Fruit fly (Drosophila melanogaster) whole organism, embryonic: ENCODE measurements around the gene Mo25.
A peak's percentile ranks its signal among the peaks of the same experiment; 100 is the strongest.

ENCODE experiments used
- Ada2b ChIP-seq: fragments of 200-800 bp; sonication (Bioruptor generic); IDR thresholded peaks from 2 replicates; pipeline ENCODE4 v1.3.6; 2022; ENCODE audit warnings: missing biosample characterization, missing genetic modification characterization
- Asciz ChIP-seq: fragments of 200-800 bp; sonication (Bioruptor generic); optimal IDR thresholded peaks from 2 replicates; lab custom pipeline; 2017; ENCODE audit warnings: missing biosample characterization, mild to moderate bottlenecking, missing genetic modification characterization, missing genetic modification reagents
- CG10959 ChIP-seq: fragments of 200-800 bp; sonication (Bioruptor generic); IDR thresholded peaks from 2 replicates; pipeline ENCODE4 v1.3.6; 2022; ENCODE audit warnings: missing biosample characterization, missing genetic modification characterization
- CG11398 ChIP-seq: fragments of 200-800 bp; sonication (Bioruptor generic); optimal IDR thresholded peaks from 2 replicates; lab custom pipeline; 2016; ENCODE audit warnings: missing biosample characterization, missing genetic modification characterization
- CG12236 ChIP-seq: fragments of 200-800 bp; sonication (Bioruptor generic); optimal IDR thresholded peaks from 2 replicates; lab custom pipeline; 2016; ENCODE audit warnings: missing biosample characterization, missing genetic modification characterization
- CG1233 ChIP-seq: fragments of 200-800 bp; sonication (Bioruptor generic); optimal IDR thresholded peaks from 4 replicates; lab custom pipeline; 2018; ENCODE audit warnings: missing biosample characterization, mild to moderate bottlenecking, missing genetic modification characterization
- CG12659 ChIP-seq: fragments of 200-800 bp; sonication (Bioruptor generic); optimal IDR thresholded peaks from 3 replicates; lab custom pipeline; 2017; ENCODE audit warnings: mild to moderate bottlenecking, missing biosample characterization, missing genetic modification reagents, missing genetic modification characterization
- CG14710 ChIP-seq: fragments of 200-800 bp; sonication (Bioruptor generic); optimal IDR thresholded peaks from 3 replicates; lab custom pipeline; 2019; ENCODE audit warnings: missing biosample characterization, mild to moderate bottlenecking, missing genetic modification characterization, moderate library complexity
- CG14965 ChIP-seq: fragments of 200-800 bp; sonication (Bioruptor generic); optimal IDR thresholded peaks from 2 replicates; lab custom pipeline; 2016; ENCODE audit warnings: missing biosample characterization, missing genetic modification characterization, borderline replicate concordance
- CG1529 ChIP-seq: fragments of 200-800 bp; sonication (Bioruptor generic); optimal IDR thresholded peaks from 3 replicates; lab custom pipeline; 2018; ENCODE audit warnings: missing biosample characterization, missing genetic modification characterization
- CG15479 ChIP-seq: fragments of 200-800 bp; sonication (Bioruptor generic); optimal IDR thresholded peaks from 3 replicates; lab custom pipeline; 2019; ENCODE audit warnings: missing biosample characterization, mild to moderate bottlenecking, missing genetic modification characterization, moderate library complexity
- CG17361 ChIP-seq: fragments of 200-800 bp; sonication (Bioruptor generic); IDR thresholded peaks from 3 replicates; pipeline ENCODE4 v1.3.6; 2022; ENCODE audit warnings: missing biosample characterization, missing genetic modification characterization
- CG18262 ChIP-seq: fragments of 200-800 bp; optimal IDR thresholded peaks from 3 replicates; lab custom pipeline; 2019; ENCODE audit warnings: missing biosample characterization, mild to moderate bottlenecking, missing genetic modification characterization, moderate library complexity
- CG18476 ChIP-seq: fragments of 200-800 bp; sonication (Bioruptor generic); optimal IDR thresholded peaks from 2 replicates; lab custom pipeline; 2016; ENCODE audit warnings: missing biosample characterization, mild to moderate bottlenecking, missing genetic modification characterization
- CG18764 ChIP-seq: fragments of 200-800 bp; sonication (Bioruptor generic); optimal IDR thresholded peaks from 3 replicates; lab custom pipeline; 2016; ENCODE audit warnings: missing biosample characterization, missing genetic modification characterization
- CG31365 ChIP-seq: fragments of 200-800 bp; sonication (Bioruptor generic); optimal IDR thresholded peaks from 2 replicates; lab custom pipeline; 2018; ENCODE audit warnings: missing biosample characterization, mild to moderate bottlenecking, missing genetic modification characterization
- CG3163 ChIP-seq: fragments of 200-800 bp; sonication (Bioruptor generic); optimal IDR thresholded peaks from 3 replicates; lab custom pipeline; 2016; ENCODE audit warnings: missing biosample characterization, missing genetic modification characterization
- CG33213 ChIP-seq: fragments of 200-800 bp; sonication (Bioruptor generic); optimal IDR thresholded peaks from 3 replicates; lab custom pipeline; 2016; ENCODE audit warnings: missing biosample characterization, missing genetic modification characterization
- CG3995 ChIP-seq: fragments of 200-800 bp; sonication (Bioruptor generic); optimal IDR thresholded peaks from 3 replicates; lab custom pipeline; 2016; ENCODE audit warnings: missing biosample characterization, missing genetic modification characterization
- CG4730 ChIP-seq: fragments of 200-800 bp; sonication (Bioruptor generic); IDR thresholded peaks from 2 replicates; pipeline ENCODE4 v1.3.6; 2022; ENCODE audit warnings: missing biosample characterization, missing genetic modification characterization
- CG4854 ChIP-seq: fragments of 200-800 bp; sonication (Bioruptor generic); optimal IDR thresholded peaks from 2 replicates; lab custom pipeline; 2016; ENCODE audit warnings: missing biosample characterization, missing genetic modification characterization, inconsistent platforms
- CG6683 ChIP-seq: fragments of 200-800 bp; sonication (Bioruptor generic); optimal IDR thresholded peaks from 2 replicates; lab custom pipeline; 2017; ENCODE audit warnings: missing biosample characterization, mild to moderate bottlenecking, missing genetic modification characterization, missing genetic modification reagents
- CG6791 ChIP-seq: fragments of 200-800 bp; sonication (Bioruptor generic); IDR thresholded peaks from 3 replicates; pipeline ENCODE4 v1.3.6; 2022; ENCODE audit warnings: missing biosample characterization, missing genetic modification characterization; ENCODE audit not compliant: partially characterized antibody
- CG8290 ChIP-seq, 3 experiments: fragments of 200-800 bp; sonication (Bioruptor generic); optimal IDR thresholded peaks; 2 replicates each; lab custom pipeline; 2016 to 2019; ENCODE audit warnings: missing biosample characterization in 3 of 3, missing genetic modification characterization in 3 of 3, mild to moderate bottlenecking in 2 of 3, moderate library complexity in 1 of 3
- D19B ChIP-seq: fragments of 200-800 bp; sonication (Bioruptor generic); optimal IDR thresholded peaks from 2 replicates; lab custom pipeline; 2017; ENCODE audit warnings: missing biosample characterization, mild to moderate bottlenecking, missing genetic modification characterization
- Fer1 ChIP-seq: fragments of 200-800 bp; sonication (Bioruptor generic); optimal IDR thresholded peaks from 2 replicates; lab custom pipeline; 2017; ENCODE audit warnings: missing biosample characterization, mild to moderate bottlenecking, missing genetic modification characterization
- Gug ChIP-seq: fragments of 200-800 bp; sonication (Bioruptor generic); IDR thresholded peaks from 4 replicates; pipeline ENCODE4 v1.3.6; 2022; ENCODE audit warnings: missing biosample characterization, missing genetic modification characterization
- Lpt ChIP-seq: fragments of >200 bp; optimal IDR thresholded peaks from 2 replicates; lab custom pipeline; 2018; ENCODE audit warnings: missing biosample characterization, missing genetic modification characterization
- NC2α ChIP-seq: fragments of 200-800 bp; sonication (Bioruptor generic); optimal IDR thresholded peaks from 2 replicates; lab custom pipeline; 2016; ENCODE audit warnings: missing biosample characterization, missing genetic modification characterization
- Nf-YA ChIP-seq: fragments of 200-800 bp; sonication (Bioruptor generic); IDR thresholded peaks from 2 replicates; pipeline ENCODE4 v1.3.6; 2022; ENCODE audit warnings: missing biosample characterization, missing genetic modification characterization
- Optix ChIP-seq: fragments of 200-800 bp; sonication (Bioruptor generic); IDR thresholded peaks from 3 replicates; pipeline ENCODE4 v1.3.6; 2022; ENCODE audit warnings: missing biosample characterization, missing genetic modification characterization
- PHDP ChIP-seq: fragments of 200-800 bp; sonication (Bioruptor generic); optimal IDR thresholded peaks from 3 replicates; lab custom pipeline; 2018; ENCODE audit warnings: missing biosample characterization, mild to moderate bottlenecking, missing genetic modification characterization, moderate library complexity
- Sox102F ChIP-seq: fragments of 200-800 bp; sonication (Bioruptor generic); optimal IDR thresholded peaks from 2 replicates; lab custom pipeline; 2018; ENCODE audit warnings: missing biosample characterization, mild to moderate bottlenecking, missing genetic modification characterization, moderate library complexity
- Sry-β ChIP-seq: fragments of 200-800 bp; sonication (Bioruptor generic); optimal IDR thresholded peaks from 2 replicates; lab custom pipeline; 2018; ENCODE audit warnings: missing biosample characterization, mild to moderate bottlenecking, missing genetic modification characterization, moderate library complexity
- Vsx1 ChIP-seq: fragments of 200-800 bp; sonication (Bioruptor generic); optimal IDR thresholded peaks from 2 replicates; lab custom pipeline; 2017; ENCODE audit warnings: missing biosample characterization, mild to moderate bottlenecking, missing genetic modification characterization, missing genetic modification reagents
- bab2 ChIP-seq: fragments of 200-800 bp; sonication (Bioruptor generic); optimal IDR thresholded peaks from 2 replicates; lab custom pipeline; 2016; ENCODE audit warnings: missing biosample characterization, missing genetic modification characterization
- bcd ChIP-seq: fragments of 200-800 bp; sonication (Bioruptor generic); optimal IDR thresholded peaks from 2 replicates; lab custom pipeline; 2017; ENCODE audit warnings: missing biosample characterization, mild to moderate bottlenecking, missing genetic modification characterization
- cad ChIP-seq: fragments of >200 bp; optimal IDR thresholded peaks from 2 replicates; lab custom pipeline; 2017; ENCODE audit warnings: missing biosample characterization, missing genetic modification characterization
- chn ChIP-seq: fragments of 200-800 bp; sonication (Bioruptor generic); optimal IDR thresholded peaks from 2 replicates; lab custom pipeline; 2016; ENCODE audit warnings: missing biosample characterization, missing genetic modification characterization
- ems ChIP-seq: fragments of 200-800 bp; sonication (Bioruptor generic); optimal IDR thresholded peaks from 3 replicates; lab custom pipeline; 2016; ENCODE audit warnings: missing biosample characterization, missing genetic modification characterization
- ftz-f1 ChIP-seq: fragments of 200-800 bp; sonication (Bioruptor generic); optimal IDR thresholded peaks from 2 replicates; lab custom pipeline; 2016; ENCODE audit warnings: missing biosample characterization, missing genetic modification characterization
- gce ChIP-seq: fragments of 200-800 bp; sonication (Bioruptor generic); IDR thresholded peaks from 3 replicates; pipeline ENCODE4 v1.3.6; 2022; ENCODE audit warnings: missing biosample characterization, missing genetic modification characterization
- hbn ChIP-seq: fragments of 200-800 bp; sonication (Bioruptor generic); IDR thresholded peaks from 2 replicates; pipeline ENCODE4 v1.3.6; 2022; ENCODE audit warnings: missing biosample characterization, missing genetic modification characterization; ENCODE audit not compliant: partially characterized antibody
- lmd ChIP-seq: fragments of 200-800 bp; sonication (Bioruptor generic); IDR thresholded peaks from 2 replicates; pipeline ENCODE4 v1.3.6; 2022; ENCODE audit warnings: missing biosample characterization, missing genetic modification characterization
- mld ChIP-seq: fragments of 200-800 bp; sonication (Bioruptor generic); IDR thresholded peaks from 3 replicates; pipeline ENCODE4 v1.3.6; 2022; ENCODE audit warnings: missing biosample characterization, missing genetic modification characterization; ENCODE audit not compliant: partially characterized antibody
- pita ChIP-seq: fragments of 200-800 bp; sonication (Bioruptor generic); optimal IDR thresholded peaks from 2 replicates; lab custom pipeline; 2017; ENCODE audit warnings: missing biosample characterization, mild to moderate bottlenecking, missing genetic modification characterization
- sim ChIP-seq: fragments of 200-800 bp; sonication (Bioruptor generic); IDR thresholded peaks from 2 replicates; pipeline ENCODE4 v1.3.6; 2022; ENCODE audit warnings: missing biosample characterization, missing genetic modification characterization
- sima ChIP-seq: fragments of 200-800 bp; sonication (Bioruptor generic); optimal IDR thresholded peaks from 2 replicates; lab custom pipeline; 2016; ENCODE audit warnings: missing biosample characterization, missing genetic modification characterization
- slp2 ChIP-seq: fragments of 200-800 bp; sonication (Bioruptor generic); optimal IDR thresholded peaks from 2 replicates; lab custom pipeline; 2016; ENCODE audit warnings: missing biosample characterization, missing genetic modification characterization
- sob ChIP-seq: fragments of 200-800 bp; sonication (Bioruptor generic); IDR thresholded peaks from 2 replicates; pipeline ENCODE4 v1.3.6; 2022; ENCODE audit warnings: missing biosample characterization, missing genetic modification characterization
- zfh1 ChIP-seq: fragments of 200-800 bp; sonication (Bioruptor generic); IDR thresholded peaks from 3 replicates; pipeline ENCODE4 v1.3.6; 2022; ENCODE audit warnings: missing biosample characterization, missing genetic modification characterization

Mo25 gene

DNA sequence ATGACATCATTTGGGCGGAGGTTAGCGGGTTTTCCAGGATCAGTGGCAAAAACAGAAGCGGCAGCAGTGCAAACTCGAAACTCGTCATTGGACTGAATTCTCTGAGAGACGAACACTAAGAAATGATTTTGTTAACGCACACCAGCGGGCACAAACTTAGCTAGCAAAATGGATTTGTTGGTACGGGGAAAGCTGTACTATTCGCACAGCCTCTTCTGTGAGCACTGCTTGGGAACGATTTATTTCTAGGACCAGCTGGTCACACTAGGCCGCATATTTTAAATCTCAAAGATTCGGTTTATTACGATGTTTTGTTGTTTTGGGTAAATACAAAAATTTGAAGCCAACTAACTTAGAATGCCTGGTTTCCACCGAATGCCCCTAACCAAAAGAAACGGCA lies 6.2 kb downstream of the Mo25 start, which contains the start of gene CG4098 (continued):
- TF ChIP-seq lmd (GFP tag; lab: Robert Waterston, UW) = peak; percentile 68; the same call in 1 of the 2 replicates
- TF ChIP-seq CG11398 (GFP tag; lab: Kevin White, UChicago) = no peak
- TF ChIP-seq CG14710 (tag; lab: Kevin White, UChicago) = peak; percentile 5
- TF ChIP-seq Asciz (GFP tag; lab: Kevin White, UChicago) = peak; percentile 5
- TF ChIP-seq CG12659 = peak; percentile 70
- peak; percentile 81 for TF ChIP-seq zfh1
- no peak for TF ChIP-seq CG18764 (GFP tag; lab: Kevin White, UChicago)
- 0 out of 3 replicates have a peak, but pooled peaks have one; percentile 64 for TF ChIP-seq gce
- no peak for TF ChIP-seq Sry-β
- no peak for TF ChIP-seq CG3163 (GFP tag; lab: Kevin White, UChicago)
- TF ChIP-seq CG10959 (GFP tag; lab: Robert Waterston, UW) = no peak; the same call in 1 of the 2 replicates
- no peak for TF ChIP-seq sima (GFP tag; lab: Kevin White, UChicago)
- TF ChIP-seq Ada2b (GFP tag; lab: Robert Waterston, UW) = peak; percentile 64; the same call in 1 of the 2 replicates
- no peak for TF ChIP-seq sim (GFP tag; lab: Robert Waterston, UW)
- TF ChIP-seq slp2 (GFP tag; lab: Kevin White, UChicago) = no peak
- TF ChIP-seq CG6683 = no peak
- TF ChIP-seq CG1233 = peak; percentile 25
- TF ChIP-seq chn = peak; percentile 46
- TF ChIP-seq PHDP = peak; percentile 20
- peak; percentile 59 for TF ChIP-seq bab2
- no peak for TF ChIP-seq cad (GFP tag; lab: Kevin White, UChicago)
- no peak for TF ChIP-seq Vsx1 (GFP tag; lab: Kevin White, UChicago)
- peak; percentile 47 for TF ChIP-seq bcd (GFP tag; lab: Kevin White, UChicago)
- no peak for TF ChIP-seq CG6791
- peak; percentile 45; the same call in 1 of the 2 replicates for TF ChIP-seq CG4730 (GFP tag; lab: Robert Waterston, UW)
- TF ChIP-seq CG12236 (GFP tag; lab: Kevin White, UChicago) = no peak

DNA sequence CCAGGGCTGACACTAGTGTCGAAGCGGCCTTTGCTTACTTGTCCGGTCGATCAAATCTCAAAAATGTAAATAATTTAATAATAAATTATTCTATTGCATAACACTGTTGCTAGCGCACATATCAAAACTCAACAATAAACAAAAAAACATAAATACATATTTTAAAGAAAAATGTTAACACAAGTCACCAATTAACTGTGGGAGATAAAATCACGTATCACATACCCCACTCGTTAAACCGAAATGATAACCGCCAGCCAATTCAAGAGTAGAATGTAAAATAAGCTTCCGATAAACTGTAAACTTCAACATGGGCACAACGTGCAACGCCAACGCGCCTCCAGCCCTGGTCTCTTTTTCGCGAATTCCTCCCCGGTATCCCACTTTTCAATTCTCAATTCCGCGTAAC lies 12.5 kb downstream of the Mo25 start, which contains the start of gene Arts:
Gene Arts, plus strand, starts transcription at position 116 of the 409 bp plus-strand sequence.
- TF ChIP-seq CG3995 (GFP tag; lab: Kevin White, UChicago) (peak; percentile 91), gce (no peak), CG4854 (GFP tag; lab: Kevin White, UChicago) (no peak), CG8290 (GFP tag; optimal IDR thresholded peaks at IDR 0.05; lab: Kevin White, UChicago) (no peak), CG8290 (tag; optimal IDR thresholded peaks at IDR 0.05; lab: Kevin White, UChicago) (peak in 1 of 2 experiments; percentile 32), CG31365 (tag; lab: Kevin White, UChicago) (no peak), zfh1 (no peak), CG33213 (GFP tag; lab: Kevin White, UChicago) (no peak), mld (GFP tag; lab: Robert Waterston, UW) (no peak), sim (GFP tag; lab: Robert Waterston, UW) (no peak), pita (GFP tag; lab: Kevin White, UChicago) (no peak), CG15479 (GFP tag; lab: Kevin White, UChicago) (no peak), CG18476 (GFP tag; lab: Kevin White, UChicago) (no peak), Lpt (GFP tag; lab: Kevin White, UChicago) (no peak), hbn (no peak), sob (GFP tag; lab: Robert Waterston, UW) (no peak), Nf-YA (GFP tag; lab: Robert Waterston, UW) (no peak), CG1529 (no peak), ems (GFP tag; lab: Kevin White, UChicago) (no peak), Optix (GFP tag; lab: Robert Waterston, UW) (no peak), CG17361 (no peak), ftz-f1 (GFP tag; lab: Kevin White, UChicago) (no peak), Sox102F (GFP tag; lab: Kevin White, UChicago) (peak; percentile 15), NC2α (GFP tag; lab: Kevin White, UChicago) (no peak), bcd (GFP tag; lab: Kevin White, UChicago) (peak; percentile 9), CG18262 (tag; lab: Kevin White, UChicago) (peak; percentile 54), Fer1 (GFP tag; lab: Kevin White, UChicago) (peak; percentile 37), Gug (GFP tag; lab: Robert Waterston, UW) (peak; percentile 12; the same call in 1 of the 4 replicates), D19B (GFP tag; lab: Kevin White, UChicago) (peak; percentile 44), CG14965 (no peak)
